Fruit fly (Drosophila melanogaster): Measurements from ENCODE around the gene CG6983.

dm6 chr3L:8457866-8458766 lies 8.9 kb upstream of the CG6983 start:
- TF ChIP-seq CG8478 (optimal IDR thresholded peaks at IDR 0.05) (no peak), CTCF (optimal IDR thresholded peaks at IDR 0.05) (no peak)

All from S2 (cell line).